Fruit fly (Drosophila melanogaster): ENCODE measurements around the gene CG34279.

- TF ChIP-seq net (GFP tag; optimal IDR thresholded peaks at IDR 0.05) = no peak
- TF ChIP-seq Hr39 (GFP tag; optimal IDR thresholded peaks at IDR 0.05) = no peak
- TF ChIP-seq CG32006 (GFP tag; optimal IDR thresholded peaks at IDR 0.05) = no peak
- TF ChIP-seq OdsH (GFP tag; optimal IDR thresholded peaks at IDR 0.05) = no peak
- no peak for TF ChIP-seq Sox14 (GFP tag; optimal IDR thresholded peaks at IDR 0.05)
- no peak for TF ChIP-seq CG6163 (GFP tag; IDR thresholded peaks at IDR 0.05)
- no peak for TF ChIP-seq CG10669 (GFP tag; optimal IDR thresholded peaks at IDR 0.05)
- TF ChIP-seq CG6854 (GFP tag; optimal IDR thresholded peaks at IDR 0.05) = no peak
- TF ChIP-seq Lpt (GFP tag; optimal IDR thresholded peaks at IDR 0.05) = no peak
- no peak for TF ChIP-seq svp (GFP tag)
- TF ChIP-seq Eip75B (GFP tag; optimal IDR thresholded peaks at IDR 0.05) = no peak
- TF ChIP-seq CG4318 (GFP tag; optimal IDR thresholded peaks at IDR 0.05) = no peak
- no peak for TF ChIP-seq Eip93F (GFP tag; optimal IDR thresholded peaks at IDR 0.05)
- TF ChIP-seq Hr4 (GFP tag; optimal IDR thresholded peaks at IDR 0.05) = no peak
These were observed at the start of gene CG34279 for dm6 chr3R:17403188-17403587.
